Fruit fly (Drosophila melanogaster) whole organism, prepupa: ENCODE measurements around the gene CG32213.

Source experiments
- Blimp-1 ChIP-seq: fragments of 200-800 bp; sonication (Bioruptor generic); optimal IDR thresholded peaks from 3 replicates; lab custom pipeline; 2017; ENCODE audit warnings: missing biosample characterization, missing genetic modification characterization, mild to moderate bottlenecking, moderate library complexity, missing genetic modification reagents
- CG10631 ChIP-seq: fragments of 200-800 bp; sonication (Bioruptor generic); optimal IDR thresholded peaks from 2 replicates; lab custom pipeline; 2016; ENCODE audit warnings: missing biosample characterization, missing genetic modification characterization
- CG10669 ChIP-seq: fragments of 200-800 bp; sonication (Bioruptor generic); optimal IDR thresholded peaks from 3 replicates; lab custom pipeline; 2018; ENCODE audit warnings: missing biosample characterization, mild to moderate bottlenecking, missing genetic modification characterization, moderate library complexity
- CG11902 ChIP-seq: fragments of 200-800 bp; sonication (Bioruptor generic); optimal IDR thresholded peaks from 3 replicates; lab custom pipeline; 2016; ENCODE audit warnings: missing biosample characterization, missing genetic modification characterization
- CG15336 ChIP-seq: fragments of 200-800 bp; sonication (Bioruptor generic); IDR thresholded peaks from 2 replicates; pipeline ENCODE4 v1.3.6; 2022; ENCODE audit warnings: missing biosample characterization, missing genetic modification characterization
- CG31627 ChIP-seq: fragments of 200-800 bp; sonication (Bioruptor generic); optimal IDR thresholded peaks from 3 replicates; lab custom pipeline; 2016; ENCODE audit warnings: missing biosample characterization, missing genetic modification characterization
- CG34406 ChIP-seq: fragments of 200-800 bp; sonication (Bioruptor generic); optimal IDR thresholded peaks from 3 replicates; lab custom pipeline; 2016; ENCODE audit warnings: missing biosample characterization, missing genetic modification characterization
- CG6276 ChIP-seq: fragments of 200-800 bp; sonication (Bioruptor generic); optimal IDR thresholded peaks from 2 replicates; lab custom pipeline; 2017; ENCODE audit warnings: missing biosample characterization, mild to moderate bottlenecking, missing genetic modification characterization
- CG6792 ChIP-seq: fragments of 200-800 bp; sonication (Bioruptor generic); optimal IDR thresholded peaks from 3 replicates; lab custom pipeline; 2016; ENCODE audit warnings: missing biosample characterization, missing genetic modification characterization
- CG6854 ChIP-seq: fragments of 200-800 bp; sonication (Bioruptor generic); optimal IDR thresholded peaks from 2 replicates; lab custom pipeline; 2017; ENCODE audit warnings: missing biosample characterization, mild to moderate bottlenecking, missing genetic modification characterization
- CG8119 ChIP-seq: fragments of 200-800 bp; sonication (Bioruptor generic); IDR thresholded peaks from 3 replicates; pipeline ENCODE4 v1.3.6; 2022; ENCODE audit warnings: missing biosample characterization, missing genetic modification characterization
- CG8319 ChIP-seq: fragments of 200-800 bp; sonication (Bioruptor generic); optimal IDR thresholded peaks from 3 replicates; lab custom pipeline; 2016; ENCODE audit warnings: missing biosample characterization, missing genetic modification characterization
- CG9139 ChIP-seq: fragments of 200-800 bp; sonication (Bioruptor generic); optimal IDR thresholded peaks from 3 replicates; lab custom pipeline; 2017; ENCODE audit warnings: missing biosample characterization, mild to moderate bottlenecking, missing genetic modification characterization
- Eip78C ChIP-seq: fragments of 200-800 bp; sonication (Bioruptor generic); peaks from one replicate; lab custom pipeline; 2016; ENCODE audit warnings: missing biosample characterization, missing genetic modification characterization
- Eip93F ChIP-seq: fragments of 200-800 bp; sonication (Bioruptor generic); optimal IDR thresholded peaks from 2 replicates; lab custom pipeline; 2016; ENCODE audit warnings: missing biosample characterization, mild to moderate bottlenecking, missing genetic modification characterization
- Ets21C ChIP-seq: fragments of 200-800 bp; sonication (Bioruptor generic); optimal IDR thresholded peaks from 3 replicates; lab custom pipeline; 2016; ENCODE audit warnings: missing biosample characterization, missing genetic modification characterization
- Hr38 ChIP-seq: sonication (Bioruptor generic); optimal IDR thresholded peaks from 2 replicates; lab custom pipeline; 2016; ENCODE audit warnings: missing biosample characterization, missing genetic modification characterization
- Hr39 ChIP-seq: fragments of 200-800 bp; sonication (Bioruptor generic); optimal IDR thresholded peaks from 2 replicates; lab custom pipeline; 2016; ENCODE audit warnings: missing biosample characterization, missing genetic modification characterization
- Hr4 ChIP-seq: fragments of 200-800 bp; sonication (Bioruptor generic); optimal IDR thresholded peaks from 3 replicates; lab custom pipeline; 2016; ENCODE audit warnings: missing biosample characterization, missing genetic modification characterization
- Lpt ChIP-seq: fragments of 200-800 bp; sonication (Bioruptor generic); optimal IDR thresholded peaks from 3 replicates; lab custom pipeline; 2016; ENCODE audit warnings: missing biosample characterization, missing genetic modification characterization
- Met ChIP-seq: fragments of 200-800 bp; sonication (Bioruptor generic); optimal IDR thresholded peaks from 3 replicates; lab custom pipeline; 2016; ENCODE audit warnings: missing biosample characterization, missing genetic modification characterization
- Smox ChIP-seq: fragments of 200-800 bp; sonication (Bioruptor generic); optimal IDR thresholded peaks from 3 replicates; lab custom pipeline; 2016; ENCODE audit warnings: missing biosample characterization, missing genetic modification characterization
- Sox15 ChIP-seq: fragments of 200-800 bp; sonication (Bioruptor generic); optimal IDR thresholded peaks from 3 replicates; lab custom pipeline; 2016; ENCODE audit warnings: missing biosample characterization, missing genetic modification characterization
- acj6 ChIP-seq: fragments of 200-800 bp; sonication (Bioruptor generic); optimal IDR thresholded peaks from 3 replicates; lab custom pipeline; 2016; ENCODE audit warnings: missing biosample characterization, missing genetic modification characterization
- esn ChIP-seq: fragments of 200-800 bp; sonication (Bioruptor generic); optimal IDR thresholded peaks from 2 replicates; lab custom pipeline; 2016; ENCODE audit warnings: missing biosample characterization, mild to moderate bottlenecking, missing genetic modification characterization, moderate library complexity
- fd59A ChIP-seq: fragments of 200-800 bp; sonication (Bioruptor generic); optimal IDR thresholded peaks from 2 replicates; lab custom pipeline; 2017; ENCODE audit warnings: missing biosample characterization, mild to moderate bottlenecking, missing genetic modification characterization, missing genetic modification reagents
- fkh ChIP-seq: fragments of 200-800 bp; sonication (Bioruptor generic); optimal IDR thresholded peaks from 3 replicates; lab custom pipeline; 2017; ENCODE audit warnings: missing biosample characterization, mild to moderate bottlenecking, missing genetic modification characterization, moderate library complexity
- salr ChIP-seq, 2 experiments: fragments of 200-800 bp; sonication (Bioruptor generic); optimal IDR thresholded peaks; 3 replicates each; lab custom pipeline; 2016 to 2018; ENCODE audit warnings: missing biosample characterization in 2 of 2, missing genetic modification characterization in 2 of 2, mild to moderate bottlenecking in 1 of 2
- spab ChIP-seq: fragments of 200-800 bp; sonication (Bioruptor generic); optimal IDR thresholded peaks from 2 replicates; lab custom pipeline; 2017; ENCODE audit warnings: missing biosample characterization, mild to moderate bottlenecking, missing genetic modification characterization, missing genetic modification reagents
- svp ChIP-seq: fragments of 200-800 bp; sonication (Bioruptor generic); peaks from one replicate; lab custom pipeline; 2016; ENCODE audit warnings: missing biosample characterization, missing genetic modification characterization
- vri ChIP-seq: fragments of 200-800 bp; sonication (Bioruptor generic); optimal IDR thresholded peaks from 3 replicates; lab custom pipeline; 2016; ENCODE audit warnings: missing biosample characterization, mild to moderate bottlenecking, missing genetic modification characterization

CG32213 gene

DNA sequence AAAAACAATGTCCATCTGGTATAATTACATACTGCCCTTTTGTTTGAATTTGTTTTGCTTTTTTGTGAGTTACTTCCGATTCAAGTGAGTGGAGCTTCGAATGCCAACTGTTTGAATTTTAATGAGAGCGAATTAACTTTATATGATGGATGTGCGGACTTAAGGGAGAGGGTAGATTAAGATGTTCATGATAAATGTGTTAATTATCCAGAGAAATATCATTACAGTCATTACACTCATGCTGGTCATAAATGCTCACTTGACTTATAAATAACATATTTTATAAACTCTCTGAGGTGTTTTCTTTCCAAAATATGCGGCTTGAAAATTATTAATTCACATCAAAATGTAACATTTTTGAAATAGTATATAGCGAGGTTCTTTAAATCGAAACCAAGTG is 22.0 kb downstream of the CG32213 start, which contains the start of gene CG9449:
TSS of gene CG9449 (minus strand) at position 101 of the 400 bp plus-strand sequence.
- TF ChIP-seq fkh (GFP tag; lab: Kevin White, UChicago), result peak; percentile 47
- no peak for TF ChIP-seq CG6792

DNA sequence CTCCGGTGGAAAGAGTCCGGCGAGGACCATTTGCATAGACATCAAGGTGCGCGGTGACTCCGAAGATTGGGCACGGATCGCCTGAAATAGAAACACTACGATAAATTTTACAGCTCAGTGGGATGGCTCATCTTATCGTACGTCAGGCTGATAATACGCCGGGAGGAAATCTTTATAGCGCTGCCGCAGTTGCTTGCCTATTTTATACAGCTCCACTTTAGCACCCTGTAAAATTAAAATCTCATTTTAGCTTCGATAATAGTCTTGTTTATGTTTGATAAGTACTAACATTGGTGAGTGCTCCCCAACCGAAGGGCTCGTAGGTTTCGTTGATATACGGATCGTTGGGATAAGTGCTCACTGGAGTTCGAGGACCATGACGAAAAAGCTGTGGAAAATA is 23.7 kb downstream of the CG32213 start:
- TF ChIP-seq Sox15 (GFP tag; lab: Kevin White, UChicago) (no peak), CG11902 (GFP tag; lab: Kevin White, UChicago) (no peak), fkh (GFP tag; lab: Kevin White, UChicago) (peak; percentile 26), CG6854 (GFP tag; lab: Kevin White, UChicago) (no peak), CG34406 (no peak), acj6 (GFP tag; lab: Kevin White, UChicago) (no peak)
- TF ChIP-seq, all 60 proteins: peak for 1

- no peak for TF ChIP-seq CG31627
- TF ChIP-seq CG8319 (GFP tag; lab: Kevin White, UChicago), result no peak
- no peak for TF ChIP-seq esn
- no peak for TF ChIP-seq CG10631 (GFP tag; lab: Kevin White, UChicago)
- no peak for TF ChIP-seq fkh (GFP tag; lab: Kevin White, UChicago)
- TF ChIP-seq fd59A (GFP tag; lab: Kevin White, UChicago), result no peak
- TF ChIP-seq Blimp-1 (GFP tag; lab: Kevin White, UChicago), result no peak
- TF ChIP-seq Hr4 (GFP tag; lab: Kevin White, UChicago), result no peak
- TF ChIP-seq salr (GFP tag; optimal IDR thresholded peaks at IDR 0.05; lab: Kevin White, UChicago), result no peak
- no peak for TF ChIP-seq spab (GFP tag; lab: Kevin White, UChicago)
- TF ChIP-seq Met (GFP tag; lab: Kevin White, UChicago), result no peak
- no peak for TF ChIP-seq Ets21C (GFP tag; lab: Kevin White, UChicago)
- TF ChIP-seq CG9139 (GFP tag; lab: Kevin White, UChicago), result no peak
Measured at dm6 chr3L:19500698-19501097, 25.1 kb downstream of the CG32213 start, which contains the start of gene CG9451. TSS of gene CG9451 (minus strand) at chr3L:19500798.

- no peak for TF ChIP-seq CG34406
- no peak for TF ChIP-seq CG10631 (GFP tag; lab: Kevin White, UChicago)
- no peak for TF ChIP-seq Lpt (GFP tag; lab: Kevin White, UChicago)
- TF ChIP-seq CG6276 (GFP tag; lab: Kevin White, UChicago), result no peak
- TF ChIP-seq Hr38, result no peak
- TF ChIP-seq CG15336, result no peak
- TF ChIP-seq CG10669 (GFP tag; lab: Kevin White, UChicago), result no peak
- no peak for TF ChIP-seq CG8119
- TF ChIP-seq CG11902 (GFP tag; lab: Kevin White, UChicago), result no peak
- no peak for TF ChIP-seq Eip93F
- no peak for TF ChIP-seq Hr4 (GFP tag; lab: Kevin White, UChicago)
Measured at dm6 chr3L:19503770-19504169, 28.1 kb downstream of the CG32213 start, which contains the start of gene CG9452. TSS of gene CG9452 (minus strand) at chr3L:19503870.

DNA sequence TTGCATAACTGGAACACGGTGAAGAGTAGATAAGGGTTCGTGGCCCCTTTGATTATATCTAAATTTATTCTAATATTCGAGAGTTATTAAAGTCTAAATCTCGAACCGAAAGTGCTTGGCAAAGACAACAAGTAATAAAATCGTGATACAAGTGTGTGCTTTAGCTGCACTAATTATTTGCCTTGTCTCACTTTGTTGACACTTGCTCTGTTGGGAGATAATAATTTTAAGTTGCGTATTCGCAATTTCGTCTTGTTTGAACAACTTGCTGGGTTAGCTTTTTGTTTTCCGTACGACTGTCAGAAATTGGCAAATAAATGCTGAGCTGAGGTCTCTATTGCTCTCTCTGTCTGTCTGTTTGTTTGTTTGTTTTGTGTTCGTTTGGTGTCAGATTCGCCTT is 29.1 kb downstream of the CG32213 start:
- TF ChIP-seq fkh (GFP tag; lab: Kevin White, UChicago) (peak; percentile 78), Eip78C (peak; percentile 38), Smox (GFP tag; lab: Kevin White, UChicago) (no peak), vri (peak; percentile 15)

DNA sequence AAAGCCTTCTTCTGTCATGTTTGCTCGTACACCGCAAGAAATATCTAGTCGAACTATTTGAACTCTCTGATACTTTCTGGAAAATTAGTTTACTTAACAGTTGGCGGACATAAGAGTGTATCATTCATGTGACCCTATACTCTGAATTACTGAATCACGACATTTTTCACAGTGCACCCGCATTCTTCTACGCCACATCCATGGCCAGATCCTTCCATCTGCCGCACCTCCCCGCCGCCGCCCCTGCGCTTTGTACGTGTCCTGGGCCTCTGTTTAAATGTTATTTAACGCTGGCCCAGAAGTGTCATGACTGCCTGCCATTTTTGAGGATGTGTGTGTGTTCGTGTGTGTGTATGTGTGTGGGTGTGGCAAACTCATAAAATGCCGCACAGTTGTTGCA is 37.0 kb downstream of the CG32213 start:
- TF ChIP-seq Hr39, result no peak
- peak; percentile 22 for TF ChIP-seq svp
